Fruit fly (Drosophila melanogaster) whole organism, embryonic: ENCODE data around the gene CG43168.

Experiments
- Abd-B ChIP-seq: fragments of 200-800 bp; sonication (Bioruptor generic); optimal IDR thresholded peaks from 2 replicates; lab custom pipeline; 2018; ENCODE audit warnings: missing biosample characterization, mild to moderate bottlenecking, missing genetic modification characterization, moderate library complexity
- Aef1 ChIP-seq: fragments of 200-800 bp; sonication (Bioruptor generic); IDR thresholded peaks from 3 replicates; pipeline ENCODE4 v1.3.6; 2022; ENCODE audit warnings: missing biosample characterization, missing genetic modification characterization
- Atf6 ChIP-seq: fragments of 200-800 bp; sonication (Bioruptor generic); IDR thresholded peaks from 2 replicates; pipeline ENCODE4 v1.3.6; 2022; ENCODE audit warnings: missing biosample characterization, missing genetic modification characterization
- CG10431 ChIP-seq: fragments of 200-800 bp; sonication (Bioruptor generic); optimal IDR thresholded peaks from 3 replicates; lab custom pipeline; 2018; ENCODE audit warnings: missing biosample characterization, mild to moderate bottlenecking, missing genetic modification characterization
- CG11085 ChIP-seq: fragments of 200-800 bp; sonication (Bioruptor generic); IDR thresholded peaks from 2 replicates; pipeline ENCODE4 v1.3.6; 2022; ENCODE audit warnings: missing biosample characterization, missing genetic modification characterization
- CG11456 ChIP-seq: fragments of 200-800 bp; sonication (Bioruptor generic); IDR thresholded peaks from 3 replicates; pipeline ENCODE4 v1.3.6; 2022; ENCODE audit warnings: missing biosample characterization, missing genetic modification characterization
- CG12155 ChIP-seq: fragments of 200-800 bp; sonication (Bioruptor generic); optimal IDR thresholded peaks from 3 replicates; lab custom pipeline; 2016; ENCODE audit warnings: missing biosample characterization, missing genetic modification characterization
- CG1233 ChIP-seq: fragments of 200-800 bp; sonication (Bioruptor generic); optimal IDR thresholded peaks from 4 replicates; lab custom pipeline; 2018; ENCODE audit warnings: missing biosample characterization, mild to moderate bottlenecking, missing genetic modification characterization
- CG14965 ChIP-seq: fragments of 200-800 bp; sonication (Bioruptor generic); optimal IDR thresholded peaks from 2 replicates; lab custom pipeline; 2016; ENCODE audit warnings: missing biosample characterization, missing genetic modification characterization, borderline replicate concordance
- CG17912 ChIP-seq: fragments of 200-800 bp; sonication (Bioruptor generic); optimal IDR thresholded peaks from 2 replicates; lab custom pipeline; 2018; ENCODE audit warnings: missing biosample characterization, mild to moderate bottlenecking, missing genetic modification characterization
- CG2120 ChIP-seq: fragments of 200-800 bp; sonication (Bioruptor generic); optimal IDR thresholded peaks from 3 replicates; lab custom pipeline; 2016; ENCODE audit warnings: missing biosample characterization, missing genetic modification characterization
- CG3163 ChIP-seq: fragments of 200-800 bp; sonication (Bioruptor generic); optimal IDR thresholded peaks from 3 replicates; lab custom pipeline; 2016; ENCODE audit warnings: missing biosample characterization, missing genetic modification characterization
- CG8089 ChIP-seq: fragments of 200-800 bp; sonication (Bioruptor generic); optimal IDR thresholded peaks from 3 replicates; lab custom pipeline; 2016; ENCODE audit warnings: missing biosample characterization, missing genetic modification characterization
- CG8290 ChIP-seq, 3 experiments: fragments of 200-800 bp; sonication (Bioruptor generic); optimal IDR thresholded peaks; 2 replicates each; lab custom pipeline; 2016 to 2019; ENCODE audit warnings: missing biosample characterization in 3 of 3, missing genetic modification characterization in 3 of 3, mild to moderate bottlenecking in 2 of 3, moderate library complexity in 1 of 3
- CG8944 ChIP-seq: fragments of 200-800 bp; sonication (Bioruptor generic); optimal IDR thresholded peaks from 3 replicates; lab custom pipeline; 2016; ENCODE audit warnings: missing biosample characterization, missing genetic modification characterization
- CG9437 ChIP-seq: fragments of 200-800 bp; sonication (Bioruptor generic); optimal IDR thresholded peaks from 2 replicates; lab custom pipeline; 2018; ENCODE audit warnings: missing biosample characterization, mild to moderate bottlenecking, missing genetic modification characterization
- CTCF ChIP-seq: fragments of 200-800 bp; sonication (Bioruptor generic); optimal IDR thresholded peaks from 2 replicates; lab custom pipeline; 2017; ENCODE audit warnings: missing biosample characterization, mild to moderate bottlenecking, missing genetic modification characterization, moderate library complexity
- CkIIα-i1 ChIP-seq: fragments of 200-800 bp; sonication (Bioruptor generic); IDR thresholded peaks from 2 replicates; pipeline ENCODE4 v1.3.6; 2022; ENCODE audit warnings: missing biosample characterization, missing genetic modification characterization
- E2f2 ChIP-seq: fragments of 200-800 bp; sonication (Bioruptor generic); IDR thresholded peaks from 2 replicates; pipeline ENCODE4 v1.3.6; 2022; ENCODE audit warnings: missing biosample characterization, missing genetic modification characterization
- Ets97D ChIP-seq: fragments of 200-800 bp; sonication (Bioruptor generic); optimal IDR thresholded peaks from 3 replicates; lab custom pipeline; 2016; ENCODE audit warnings: missing biosample characterization, missing genetic modification characterization
- HLHmδ ChIP-seq: fragments of 200-800 bp; sonication (Bioruptor generic); optimal IDR thresholded peaks from 2 replicates; lab custom pipeline; 2018; ENCODE audit warnings: missing biosample characterization, mild to moderate bottlenecking, missing genetic modification characterization, moderate library complexity
- HmgD ChIP-seq: fragments of 200-800 bp; sonication (Bioruptor generic); optimal IDR thresholded peaks from 3 replicates; lab custom pipeline; 2016; ENCODE audit warnings: missing biosample characterization, missing genetic modification characterization
- Hmr ChIP-seq: fragments of 200-800 bp; sonication (Bioruptor generic); optimal IDR thresholded peaks from 3 replicates; lab custom pipeline; 2017; ENCODE audit warnings: mild to moderate bottlenecking, missing biosample characterization, missing genetic modification reagents, missing genetic modification characterization
- Hsf ChIP-seq: fragments of 200-800 bp; sonication (Bioruptor generic); optimal IDR thresholded peaks from 3 replicates; lab custom pipeline; 2016; ENCODE audit warnings: missing biosample characterization, missing genetic modification characterization
- MESR4 ChIP-seq: fragments of 200-800 bp; sonication (Bioruptor generic); optimal IDR thresholded peaks from 2 replicates; lab custom pipeline; 2018; ENCODE audit warnings: missing biosample characterization, mild to moderate bottlenecking, missing genetic modification characterization, moderate library complexity
- Mrtf ChIP-seq: fragments of 200-800 bp; sonication (Bioruptor generic); IDR thresholded peaks from 3 replicates; pipeline ENCODE4 v1.3.6; 2022; ENCODE audit warnings: missing biosample characterization, missing genetic modification characterization
- Oaz ChIP-seq: fragments of 200-800 bp; sonication (Bioruptor generic); IDR thresholded peaks from 2 replicates; pipeline ENCODE4 v1.3.6; 2022; ENCODE audit warnings: missing biosample characterization, missing genetic modification characterization
- Pdp1 ChIP-seq, 2 experiments: fragments of 200-800 bp; sonication (Bioruptor generic); optimal IDR thresholded peaks; 3 replicates each; lab custom pipeline; 2016; ENCODE audit warnings: missing biosample characterization in 2 of 2, missing genetic modification characterization in 2 of 2, mild to moderate bottlenecking in 1 of 2, moderate library complexity in 1 of 2
- Taf1 ChIP-seq: fragments of 200-800 bp; sonication (Bioruptor generic); IDR thresholded peaks from 2 replicates; pipeline ENCODE4 v1.3.6; 2022; ENCODE audit warnings: missing biosample characterization, missing genetic modification characterization
- amos ChIP-seq: fragments of 200-800 bp; sonication (Bioruptor generic); IDR thresholded peaks from 2 replicates; pipeline ENCODE4 v1.3.6; 2022; ENCODE audit warnings: missing biosample characterization, missing genetic modification characterization; ENCODE audit not compliant: partially characterized antibody
- ara ChIP-seq: fragments of 200-800 bp; sonication (Bioruptor generic); IDR thresholded peaks from 2 replicates; pipeline ENCODE4 v1.3.6; 2022; ENCODE audit warnings: missing biosample characterization, missing genetic modification characterization
- bigmax ChIP-seq: fragments of 200-800 bp; sonication (Bioruptor generic); optimal IDR thresholded peaks from 2 replicates; lab custom pipeline; 2018; ENCODE audit warnings: missing biosample characterization, mild to moderate bottlenecking, missing genetic modification characterization
- dan ChIP-seq: fragments of 200-800 bp; sonication (Bioruptor generic); IDR thresholded peaks from 2 replicates; pipeline ENCODE4 v1.3.6; 2022; ENCODE audit warnings: missing biosample characterization, missing genetic modification characterization
- danr ChIP-seq: fragments of 200-800 bp; sonication (Bioruptor generic); IDR thresholded peaks from 2 replicates; pipeline ENCODE4 v1.3.6; 2022; ENCODE audit warnings: missing biosample characterization, missing genetic modification characterization
- dmrt11E ChIP-seq: fragments of 200-800 bp; sonication (Bioruptor generic); optimal IDR thresholded peaks from 3 replicates; lab custom pipeline; 2018; ENCODE audit warnings: missing biosample characterization, mild to moderate bottlenecking, missing genetic modification characterization, moderate library complexity
- dpn ChIP-seq, 2 experiments: fragments of 200-800 bp; sonication (Bioruptor generic); optimal IDR thresholded peaks; 3 replicates each; lab custom pipeline; 2016; ENCODE audit warnings: missing biosample characterization in 2 of 2, missing genetic modification characterization in 2 of 2
- ftz-f1 ChIP-seq: fragments of 200-800 bp; sonication (Bioruptor generic); optimal IDR thresholded peaks from 2 replicates; lab custom pipeline; 2016; ENCODE audit warnings: missing biosample characterization, missing genetic modification characterization
- gfzf ChIP-seq: fragments of 200-800 bp; sonication (Bioruptor generic); optimal IDR thresholded peaks from 2 replicates; lab custom pipeline; 2016; ENCODE audit warnings: missing biosample characterization, mild to moderate bottlenecking, missing genetic modification characterization, moderate library complexity
- jigr1 ChIP-seq: fragments of 200-800 bp; sonication (Bioruptor generic); IDR thresholded peaks from 3 replicates; pipeline ENCODE4 v1.3.6; 2022; ENCODE audit warnings: missing biosample characterization, missing genetic modification characterization
- kay ChIP-seq: fragments of 200-800 bp; sonication (Bioruptor generic); optimal IDR thresholded peaks from 2 replicates; lab custom pipeline; 2016; ENCODE audit warnings: missing biosample characterization, missing genetic modification characterization
- odd ChIP-seq: fragments of 200-800 bp; sonication (Bioruptor generic); optimal IDR thresholded peaks from 2 replicates; lab custom pipeline; 2017; ENCODE audit warnings: missing biosample characterization, mild to moderate bottlenecking, missing genetic modification characterization
- pros ChIP-seq: fragments of 200-800 bp; sonication (Bioruptor generic); optimal IDR thresholded peaks from 3 replicates; lab custom pipeline; 2019; ENCODE audit warnings: missing biosample characterization, mild to moderate bottlenecking, missing genetic modification characterization, moderate library complexity
- sens ChIP-seq: fragments of 200-800 bp; sonication (Bioruptor generic); peaks from one replicate; lab custom pipeline; 2016; ENCODE audit warnings: missing biosample characterization, missing genetic modification characterization
- sens-2 ChIP-seq: fragments of 200-800 bp; sonication (Bioruptor generic); IDR thresholded peaks from 2 replicates; pipeline ENCODE4 v1.3.6; 2022; ENCODE audit warnings: missing biosample characterization, missing genetic modification characterization
- sima ChIP-seq: fragments of 200-800 bp; sonication (Bioruptor generic); optimal IDR thresholded peaks from 2 replicates; lab custom pipeline; 2016; ENCODE audit warnings: missing biosample characterization, missing genetic modification characterization
- sisA ChIP-seq: fragments of 200-800 bp; sonication (Bioruptor generic); IDR thresholded peaks from 2 replicates; pipeline ENCODE4 v1.3.6; 2022; ENCODE audit warnings: missing biosample characterization, missing genetic modification characterization
- sqz ChIP-seq: fragments of 200-800 bp; sonication (Bioruptor generic); optimal IDR thresholded peaks from 3 replicates; lab custom pipeline; 2018; ENCODE audit warnings: missing biosample characterization, mild to moderate bottlenecking, missing genetic modification characterization
- tio ChIP-seq: fragments of 200-800 bp; sonication (Bioruptor generic); optimal IDR thresholded peaks from 2 replicates; lab custom pipeline; 2017; ENCODE audit warnings: missing biosample characterization, missing genetic modification characterization, inconsistent platforms
- tna ChIP-seq: fragments of 200-800 bp; sonication (Bioruptor generic); IDR thresholded peaks from 2 replicates; pipeline ENCODE4 v1.3.6; 2022; ENCODE audit warnings: missing biosample characterization, missing genetic modification characterization; ENCODE audit not compliant: partially characterized antibody
- wdn ChIP-seq: fragments of 200-800 bp; sonication (Bioruptor generic); IDR thresholded peaks from 2 replicates; pipeline ENCODE4 v1.3.6; 2022; ENCODE audit warnings: missing biosample characterization, missing genetic modification characterization

CG43168 gene

DNA sequence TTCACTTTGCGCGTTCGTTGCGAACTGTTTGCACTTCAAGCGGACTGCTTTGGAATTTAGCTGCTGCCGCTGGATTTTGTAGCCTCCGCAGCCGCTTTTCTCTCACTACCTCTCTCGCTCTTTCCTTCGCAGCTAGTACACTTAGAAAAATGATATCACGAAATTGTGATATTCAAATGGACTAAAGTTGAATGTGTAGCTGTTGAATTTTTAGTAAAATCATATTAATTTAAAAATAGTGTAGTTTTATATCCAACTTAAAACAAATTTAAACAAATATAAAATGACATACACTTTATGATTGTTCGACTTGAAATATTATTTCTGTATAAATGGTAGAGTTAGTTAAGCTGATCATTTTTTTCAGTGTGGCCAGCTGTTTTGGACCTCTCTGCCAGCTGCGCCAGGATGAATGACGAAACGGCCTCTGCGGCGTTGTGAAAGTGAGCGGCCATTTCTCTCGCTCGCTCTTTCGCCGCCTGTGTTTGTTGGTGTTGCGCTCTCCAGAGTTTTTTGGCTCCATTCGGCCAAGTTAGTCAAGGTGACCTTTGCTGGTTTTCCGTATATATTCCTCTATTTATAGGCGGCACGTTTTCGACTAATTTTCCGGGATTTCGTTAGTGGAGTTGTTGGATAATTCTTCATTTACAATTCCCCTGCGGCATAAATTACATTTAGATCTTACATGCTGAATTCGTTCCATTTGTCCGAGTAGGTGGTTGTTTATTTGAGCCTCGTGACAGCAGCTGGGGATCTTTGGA is 12.8 kb upstream of the CG43168 start, which contains the start of gene Ldh (continued):
- TF ChIP-seq amos (GFP tag; lab: Robert Waterston, UW) (no peak), CG14965 (no peak), tio (peak; percentile 94), ftz-f1 (GFP tag; lab: Kevin White, UChicago) (no peak), sisA (GFP tag; lab: Robert Waterston, UW) (peak; percentile 85), CG3163 (GFP tag; lab: Kevin White, UChicago) (peak; percentile 33), Oaz (GFP tag; lab: Robert Waterston, UW) (peak; percentile 81), CG8290 (GFP tag; optimal IDR thresholded peaks at IDR 0.05; lab: Kevin White, UChicago) (peak; percentile 95), CG8290 (tag; optimal IDR thresholded peaks at IDR 0.05; lab: Kevin White, UChicago) (peak; percentile 64 to 88), sens (GFP tag; lab: Kevin White, UChicago) (peak; percentile 99), jigr1 (GFP tag; lab: Robert Waterston, UW) (peak; percentile 58; the same call in 1 of the 3 replicates), tna (GFP tag; lab: Robert Waterston, UW) (no peak), Ets97D (peak; percentile 59), wdn (peak; percentile 87), CG9437 (GFP tag; lab: Kevin White, UChicago) (peak; percentile 93), gfzf (GFP tag; lab: Kevin White, UChicago) (no peak), ara (GFP tag; lab: Robert Waterston, UW) (peak; percentile 92), CG8944 (GFP tag; lab: Kevin White, UChicago) (peak; percentile 50), HmgD (no peak), danr (GFP tag; lab: Robert Waterston, UW) (peak; percentile 81), CG10431 (peak; percentile 90), E2f2 (GFP tag; lab: Robert Waterston, UW) (peak; percentile 69; the same call in 1 of the 2 replicates), CG8089 (GFP tag; lab: Kevin White, UChicago) (peak; percentile 57), dpn (GFP tag; optimal IDR thresholded peaks at IDR 0.05; lab: Kevin White, UChicago) (peak; percentile 87 to 95), bigmax (GFP tag; lab: Kevin White, UChicago) (no peak), Taf1 (GFP tag; lab: Robert Waterston, UW) (peak; percentile 76), Abd-B (peak; percentile 94), dan (peak; percentile 78), HLHmδ (no peak), dmrt11E (peak; percentile 98), sqz (GFP tag; lab: Kevin White, UChicago) (peak; percentile 94), Hsf (GFP tag; lab: Kevin White, UChicago) (peak; percentile 94), kay (GFP tag; lab: Kevin White, UChicago) (peak; percentile 90), pros (peak; percentile 77), CG17912 (peak; percentile 71), CG1233 (GFP tag; lab: Kevin White, UChicago) (peak; percentile 97), CTCF (GFP tag; lab: Kevin White, UChicago) (peak; percentile 55), sima (GFP tag; lab: Kevin White, UChicago) (peak; percentile 70), Hmr (GFP tag; lab: Kevin White, UChicago) (peak; percentile 96), CG12155 (GFP tag; lab: Kevin White, UChicago) (peak; percentile 93), Mrtf (GFP tag; lab: Robert Waterston, UW) (peak; percentile 80), sens-2 (peak; percentile 78), MESR4 (GFP tag; lab: Kevin White, UChicago) (peak; percentile 39), CkIIα-i1 (GFP tag; lab: Robert Waterston, UW) (no peak), odd (peak; percentile 94), Aef1 (GFP tag; lab: Robert Waterston, UW) (peak; percentile 87), CG11085 (GFP tag; lab: Robert Waterston, UW) (peak; percentile 75), Pdp1 (GFP tag; optimal IDR thresholded peaks at IDR 0.05; lab: Kevin White, UChicago) (peak; percentile 81), Atf6 (GFP tag; lab: Robert Waterston, UW) (peak; percentile 95), CG2120 (GFP tag; lab: Kevin White, UChicago) (peak; percentile 93), CG11456 (GFP tag; lab: Robert Waterston, UW) (peak; percentile 85)
